Fruit fly (Drosophila melanogaster) whole organism, prepupa: Measurements from ENCODE around the gene MtnE.

Experiments used
- Blimp-1 ChIP-seq: fragments of 200-800 bp; sonication (Bioruptor generic); optimal IDR thresholded peaks from 3 replicates; lab custom pipeline; 2017; ENCODE audit warnings: missing biosample characterization, missing genetic modification characterization, mild to moderate bottlenecking, moderate library complexity, missing genetic modification reagents
- CG10669 ChIP-seq: fragments of 200-800 bp; sonication (Bioruptor generic); optimal IDR thresholded peaks from 3 replicates; lab custom pipeline; 2018; ENCODE audit warnings: missing biosample characterization, mild to moderate bottlenecking, missing genetic modification characterization, moderate library complexity
- CG16779 ChIP-seq: fragments of 200-800 bp; sonication (Bioruptor generic); optimal IDR thresholded peaks from 3 replicates; lab custom pipeline; 2017; ENCODE audit warnings: missing biosample characterization, mild to moderate bottlenecking, missing genetic modification characterization
- CG7368 ChIP-seq: fragments of 200-800 bp; sonication (Bioruptor generic); optimal IDR thresholded peaks from 3 replicates; lab custom pipeline; 2016; ENCODE audit warnings: missing biosample characterization, missing genetic modification characterization
- Hr38 ChIP-seq: sonication (Bioruptor generic); optimal IDR thresholded peaks from 2 replicates; lab custom pipeline; 2016; ENCODE audit warnings: missing biosample characterization, missing genetic modification characterization
- esn ChIP-seq: fragments of 200-800 bp; sonication (Bioruptor generic); optimal IDR thresholded peaks from 2 replicates; lab custom pipeline; 2016; ENCODE audit warnings: missing biosample characterization, mild to moderate bottlenecking, missing genetic modification characterization, moderate library complexity

- no peak for TF ChIP-seq CG16779 (tag; lab: Kevin White, UChicago)
- TF ChIP-seq Blimp-1 (GFP tag; lab: Kevin White, UChicago), result peak; percentile 31
- TF ChIP-seq CG10669 (GFP tag; lab: Kevin White, UChicago), result no peak
- TF ChIP-seq CG7368 (GFP tag; lab: Kevin White, UChicago), result no peak
- no peak for TF ChIP-seq Hr38
- TF ChIP-seq esn (GFP tag; lab: Kevin White, UChicago), result peak; percentile 89
Observed at dm6 chr3R:20579816-20580215, 45.3 kb upstream of the MtnE start, which contains the start of the genes EloB and Srp14.
